Fruit fly (Drosophila melanogaster) whole organism: ENCODE results near the gene AMPdeam.

Experiments used
- CG8478 ChIP-seq: fragments of >200 bp; optimal IDR thresholded peaks from 2 replicates; lab custom pipeline; 2018; ENCODE audit warnings: inconsistent platforms
- Dll ChIP-seq: fragments of >200 bp; optimal IDR thresholded peaks from 2 replicates; lab custom pipeline; 2017
- EcR ChIP-seq, 2 experiments: fragments of >200 bp; optimal IDR thresholded peaks; 2 replicates each; lab custom pipeline; 2017; ENCODE audit warnings: missing biosample characterization in 2 of 2, missing genetic modification characterization in 2 of 2, missing genetic modification reagents in 2 of 2
- pan ChIP-seq: fragments of >200 bp; optimal IDR thresholded peaks from 2 replicates; lab custom pipeline; 2017
- psq ChIP-seq: fragments of >200 bp; optimal IDR thresholded peaks from 2 replicates; lab custom pipeline; 2017
- usp ChIP-seq: fragments of >200 bp; optimal IDR thresholded peaks from 2 replicates; lab custom pipeline; 2017; ENCODE audit warnings: missing biosample characterization, missing genetic modification characterization, mixed read lengths

dm6 chrX:13786037-13786667 is 59.5 kb downstream of the AMPdeam start:
- TF ChIP-seq psq (lab: Kevin White, UChicago) (no peak), CG8478 (lab: Kevin White, UChicago) (no peak), Dll (no peak), pan (lab: Kevin White, UChicago) (no peak), usp (GFP tag; lab: Kevin White, UChicago) (no peak), EcR (GFP tag; optimal IDR thresholded peaks at IDR 0.05; lab: Kevin White, UChicago) (no peak)
